Fruit fly (Drosophila melanogaster) whole organism, wandering third instar larva: ENCODE measurements around the gene Surf4.

ENCODE experiments used
- Abd-B ChIP-seq: fragments of >200 bp; optimal IDR thresholded peaks from 2 replicates; lab custom pipeline; 2017; ENCODE audit warnings: missing biosample characterization, missing genetic modification characterization
- CG32264 ChIP-seq: fragments of 200-800 bp; sonication (Bioruptor generic); optimal IDR thresholded peaks from 2 replicates; lab custom pipeline; 2016; ENCODE audit warnings: missing biosample characterization, missing genetic modification characterization
- CG9705 ChIP-seq: fragments of 200-800 bp; sonication (Bioruptor generic); optimal IDR thresholded peaks from 2 replicates; lab custom pipeline; 2018; ENCODE audit warnings: missing biosample characterization, mild to moderate bottlenecking, missing genetic modification characterization
- CrebA ChIP-seq: fragments of 200-800 bp; sonication (Bioruptor generic); optimal IDR thresholded peaks from 2 replicates; lab custom pipeline; 2016; ENCODE audit warnings: missing biosample characterization, mild to moderate bottlenecking, missing genetic modification characterization, borderline replicate concordance
- Dfd ChIP-seq: fragments of >200 bp; optimal IDR thresholded peaks from 2 replicates; lab custom pipeline; 2017; ENCODE audit warnings: missing biosample characterization, missing genetic modification characterization
- GATAd ChIP-seq: sonication (Bioruptor generic); optimal IDR thresholded peaks from 2 replicates; lab custom pipeline; 2016; ENCODE audit warnings: missing biosample characterization, missing genetic modification characterization
- HLH106 ChIP-seq: fragments of 200-800 bp; optimal IDR thresholded peaks from 3 replicates; lab custom pipeline; 2019; ENCODE audit warnings: missing biosample characterization, mild to moderate bottlenecking, missing genetic modification characterization, moderate library complexity
- Hr78 ChIP-seq: fragments of >200 bp; optimal IDR thresholded peaks from 2 replicates; lab custom pipeline; 2017; ENCODE audit warnings: missing biosample characterization, missing genetic modification characterization
- Hr83 ChIP-seq: fragments of 200-300 bp; sonication (Bioruptor generic); optimal IDR thresholded peaks from 2 replicates; lab custom pipeline; 2016; ENCODE audit warnings: missing biosample characterization, mild to moderate bottlenecking, missing genetic modification characterization, moderate library complexity; ENCODE audit not compliant: poor library complexity, severe bottlenecking
- Jra ChIP-seq: sonication (Bioruptor generic); optimal IDR thresholded peaks from 2 replicates; lab custom pipeline; 2016; ENCODE audit warnings: missing biosample characterization, missing genetic modification characterization
- Mio ChIP-seq: sonication (Bioruptor generic); optimal IDR thresholded peaks from 2 replicates; lab custom pipeline; 2016; ENCODE audit warnings: missing biosample characterization, missing genetic modification characterization
- Myc ChIP-seq: fragments of >200 bp; optimal IDR thresholded peaks from 2 replicates; lab custom pipeline; 2017
- OdsH ChIP-seq: fragments of 200-800 bp; sonication (Bioruptor generic); optimal IDR thresholded peaks from 2 replicates; lab custom pipeline; 2016; ENCODE audit warnings: missing biosample characterization, mild to moderate bottlenecking, missing genetic modification characterization
- Rel ChIP-seq, 2 experiments: fragments of 200-800 bp; sonication (Bioruptor generic) in 1 of 2; optimal IDR thresholded peaks; 2 replicates in 1 of 2; 3 replicates in 1 of 2; lab custom pipeline; 2016 to 2019; ENCODE audit warnings: mild to moderate bottlenecking in 2 of 2, missing biosample characterization in 2 of 2, missing genetic modification characterization in 2 of 2, moderate library complexity in 1 of 2
- Sp1 ChIP-seq: fragments of 200-800 bp; sonication (Bioruptor generic); optimal IDR thresholded peaks from 3 replicates; lab custom pipeline; 2019; ENCODE audit warnings: missing biosample characterization, mild to moderate bottlenecking, missing genetic modification characterization, moderate library complexity
- Vsx2 ChIP-seq: fragments of 200-300, 225-300 bp; sonication (Bioruptor generic); optimal IDR thresholded peaks from 2 replicates; lab custom pipeline; 2018; ENCODE audit warnings: missing biosample characterization, missing genetic modification characterization; ENCODE audit not compliant: partially characterized antibody
- br ChIP-seq: fragments of 200-800 bp; sonication (Bioruptor generic); optimal IDR thresholded peaks from 2 replicates; lab custom pipeline; 2016; ENCODE audit warnings: missing biosample characterization, missing genetic modification characterization
- brk ChIP-seq: fragments of 200-800 bp; sonication (Bioruptor generic); optimal IDR thresholded peaks from 2 replicates; lab custom pipeline; 2016; ENCODE audit warnings: missing biosample characterization, mild to moderate bottlenecking, missing genetic modification characterization
- dmrt93B ChIP-seq: fragments of 200-800 bp; sonication (Bioruptor generic); optimal IDR thresholded peaks from 2 replicates; lab custom pipeline; 2018; ENCODE audit warnings: missing biosample characterization, mild to moderate bottlenecking, missing genetic modification characterization
- dsf ChIP-seq: sonication (Bioruptor generic); optimal IDR thresholded peaks from 2 replicates; lab custom pipeline; 2016; ENCODE audit warnings: missing biosample characterization, missing genetic modification characterization, borderline replicate concordance
- ey ChIP-seq: fragments of 200-800 bp; sonication (Bioruptor generic); optimal IDR thresholded peaks from 2 replicates; lab custom pipeline; 2016; ENCODE audit warnings: missing biosample characterization, missing genetic modification characterization
- foxo ChIP-seq, 2 experiments: fragments of 200-800 bp; sonication (Bioruptor generic); optimal IDR thresholded peaks; 2 replicates in 1 of 2; 3 replicates in 1 of 2; lab custom pipeline; 2016 to 2017; ENCODE audit warnings: missing biosample characterization in 2 of 2, missing genetic modification characterization in 2 of 2
- h ChIP-seq: fragments of 200-800 bp; sonication (Bioruptor generic); optimal IDR thresholded peaks from 3 replicates; lab custom pipeline; 2016; ENCODE audit warnings: missing biosample characterization, mild to moderate bottlenecking, missing genetic modification characterization
- jim ChIP-seq: fragments of 175-275, 200-325 bp; sonication (Bioruptor generic); optimal IDR thresholded peaks from 2 replicates; lab custom pipeline; 2016; ENCODE audit warnings: missing biosample characterization, mild to moderate bottlenecking, missing genetic modification characterization
- lola ChIP-seq: fragments of >200 bp; optimal IDR thresholded peaks from 2 replicates; lab custom pipeline; 2017; ENCODE audit warnings: missing biosample characterization, missing genetic modification characterization
- pan ChIP-seq: fragments of >200 bp; optimal IDR thresholded peaks from 2 replicates; lab custom pipeline; 2017
- psq ChIP-seq: fragments of 200-800 bp; sonication (Bioruptor generic); optimal IDR thresholded peaks from 3 replicates; lab custom pipeline; 2017; ENCODE audit warnings: missing biosample characterization, mild to moderate bottlenecking, missing genetic modification characterization, moderate library complexity
- rgr ChIP-seq: fragments of 200-800 bp; sonication (Bioruptor generic); optimal IDR thresholded peaks from 3 replicates; lab custom pipeline; 2016; ENCODE audit warnings: missing biosample characterization, mild to moderate bottlenecking, missing genetic modification characterization
- sv ChIP-seq: fragments of 200-800 bp; sonication (Bioruptor generic); optimal IDR thresholded peaks from 3 replicates; lab custom pipeline; 2016; ENCODE audit warnings: missing biosample characterization, missing genetic modification characterization
- usp ChIP-seq: fragments of >200 bp; optimal IDR thresholded peaks from 2 replicates; lab custom pipeline; 2017; ENCODE audit warnings: missing biosample characterization, missing genetic modification characterization
- woc ChIP-seq: sonication (Bioruptor generic); optimal IDR thresholded peaks from 2 replicates; lab custom pipeline; 2016; ENCODE audit warnings: missing biosample characterization, mild to moderate bottlenecking, missing genetic modification characterization

The Surf4 gene

DNA sequence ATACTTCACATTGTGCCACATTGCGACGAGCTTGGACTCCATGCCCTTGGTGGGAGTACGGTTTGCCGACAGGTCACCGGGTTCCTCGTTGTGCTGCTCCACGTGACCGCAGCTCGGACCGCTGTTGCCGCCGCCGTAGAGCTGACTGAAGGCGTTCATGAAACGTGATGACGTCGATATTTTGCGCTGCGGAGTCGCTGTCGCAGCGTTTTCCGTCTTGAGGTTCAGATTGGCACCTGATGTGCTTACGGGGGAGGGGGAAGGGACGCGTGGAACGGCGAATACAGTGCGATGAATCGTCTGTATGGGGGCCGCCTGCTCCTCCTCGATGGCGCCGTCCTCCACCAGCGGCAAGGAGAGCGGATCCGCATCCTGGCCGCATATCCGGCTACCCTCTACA lies 10.2 kb upstream of the Surf4 start:
- TF ChIP-seq ey (GFP tag; lab: Kevin White, UChicago) (no peak), dsf (GFP tag; lab: Kevin White, UChicago) (no peak), Jra (no peak), h (GFP tag; lab: Kevin White, UChicago) (no peak), GATAd (no peak), sv (no peak), Mio (GFP tag; lab: Kevin White, UChicago) (no peak), dmrt93B (no peak)

DNA sequence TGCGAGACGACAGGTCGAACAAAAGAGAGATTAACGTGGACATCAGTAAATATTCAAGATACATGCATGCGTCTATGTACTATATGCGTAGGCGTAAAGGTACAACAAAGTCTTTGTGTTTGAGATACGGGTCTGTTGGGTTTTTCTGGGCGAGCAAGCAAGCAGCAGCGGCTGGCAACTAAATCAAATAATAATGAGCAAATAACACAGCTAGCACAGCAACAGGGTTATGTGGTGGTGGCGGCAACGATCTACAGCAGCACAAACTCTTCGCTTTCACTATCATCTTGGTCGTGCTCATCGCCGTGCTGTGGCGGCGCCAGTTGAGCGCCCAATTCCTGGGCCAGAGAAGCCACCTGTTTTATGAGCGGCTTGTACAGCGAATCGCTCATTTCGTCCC lies 8.0 kb upstream of the Surf4 start:
- no peak for TF ChIP-seq CrebA (GFP tag; lab: Kevin White, UChicago)
- TF ChIP-seq Mio (GFP tag; lab: Kevin White, UChicago), result no peak
- no peak for TF ChIP-seq Hr83
- no peak for TF ChIP-seq h (GFP tag; lab: Kevin White, UChicago)
- TF ChIP-seq Vsx2, result no peak
- TF ChIP-seq OdsH (GFP tag; lab: Kevin White, UChicago), result no peak
- TF ChIP-seq Myc (lab: Kevin White, UChicago), result no peak
- TF ChIP-seq brk (GFP tag; lab: Kevin White, UChicago), result no peak
- TF ChIP-seq usp, result no peak
- TF ChIP-seq Jra, result no peak
- no peak for TF ChIP-seq dsf (GFP tag; lab: Kevin White, UChicago)
- TF ChIP-seq Sp1 (GFP tag; lab: Kevin White, UChicago), result no peak
- TF ChIP-seq Dfd (GFP tag; lab: Kevin White, UChicago), result no peak
- no peak for TF ChIP-seq Hr78

DNA sequence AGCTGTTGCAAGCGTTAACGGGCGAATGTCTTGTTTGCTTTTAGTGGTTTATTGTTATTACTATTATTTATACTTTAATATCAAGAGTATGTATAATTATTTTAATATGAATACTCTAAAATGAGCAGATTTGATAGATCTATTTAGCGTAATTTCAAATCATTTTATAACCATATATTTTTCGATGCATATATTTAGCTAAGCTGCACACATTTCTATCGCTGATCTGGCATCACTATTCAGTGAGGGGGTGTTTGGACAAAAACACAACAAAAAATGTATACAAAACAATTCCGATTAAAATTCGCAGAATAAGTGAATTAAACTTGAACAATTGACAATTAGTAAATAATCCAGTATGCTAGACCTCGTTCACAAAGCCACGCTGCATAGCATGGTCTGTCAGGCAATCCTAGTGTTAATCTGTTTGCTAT lies 5.0 kb upstream of the Surf4 start, which contains the start of the genes Trs33 and Tmtc4:
TSS of gene Trs33 (minus strand) at position 3 of the 434 bp plus-strand sequence.
TSS of gene Tmtc4 (plus strand) at position 233 of the 434 bp plus-strand sequence.
- TF ChIP-seq Rel (GFP tag; optimal IDR thresholded peaks at IDR 0.05; lab: Kevin White, UChicago) (no peak), Rel (tag; optimal IDR thresholded peaks at IDR 0.05; lab: Kevin White, UChicago) (peak; percentile 51), foxo (GFP tag; optimal IDR thresholded peaks at IDR 0.05; lab: Kevin White, UChicago) (peak in 1 of 2 experiments; percentile 66), Hr78 (no peak), ey (GFP tag; lab: Kevin White, UChicago) (no peak), OdsH (GFP tag; lab: Kevin White, UChicago) (peak; percentile 11), CG9705 (peak; percentile 56), rgr (GFP tag; lab: Kevin White, UChicago) (peak; percentile 70), lola (GFP tag; lab: Kevin White, UChicago) (no peak), psq (GFP tag; lab: Kevin White, UChicago) (peak; percentile 51), Jra (no peak), Abd-B (no peak), dsf (GFP tag; lab: Kevin White, UChicago) (no peak), Hr83 (peak; percentile 23), h (GFP tag; lab: Kevin White, UChicago) (peak; percentile 49), HLH106 (peak; percentile 67), usp (no peak), woc (peak; percentile 71), pan (lab: Kevin White, UChicago) (no peak), Myc (lab: Kevin White, UChicago) (peak; percentile 87), CrebA (GFP tag; lab: Kevin White, UChicago) (no peak), Sp1 (GFP tag; lab: Kevin White, UChicago) (peak; percentile 29)

DNA sequence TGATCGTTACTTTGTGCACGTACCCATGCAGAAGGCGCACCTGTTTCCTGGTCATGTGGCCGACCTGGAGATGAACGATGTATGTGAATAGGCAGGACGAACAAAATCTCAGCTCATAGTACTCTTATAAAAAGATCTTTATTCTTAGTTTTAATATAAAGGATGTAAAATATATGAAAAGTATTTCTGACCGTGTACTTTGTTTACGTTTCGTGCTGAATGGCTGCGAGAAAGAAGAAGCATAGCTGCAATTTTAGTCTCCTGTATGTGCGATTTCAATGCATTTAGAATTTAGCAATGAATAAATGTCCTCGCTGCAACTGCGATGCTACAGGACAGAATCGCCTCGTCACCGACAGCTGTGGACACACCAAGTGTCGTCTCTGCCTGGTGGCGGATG lies 1.8 kb upstream of the Surf4 start, which contains the start of the genes CG42726 and CG42727:
TSS of gene CG42726 (plus strand) at position 227 of the 400 bp plus-strand sequence.
TSS of gene CG42727 (plus strand) at position 227 of the 400 bp plus-strand sequence.
- TF ChIP-seq CG32264 (GFP tag; lab: Kevin White, UChicago) (no peak), rgr (GFP tag; lab: Kevin White, UChicago) (peak; percentile 56), jim (no peak), Hr83 (no peak), br (GFP tag; lab: Kevin White, UChicago) (peak; percentile 45), pan (lab: Kevin White, UChicago) (no peak), foxo (GFP tag; optimal IDR thresholded peaks at IDR 0.05; lab: Kevin White, UChicago) (peak in 1 of 2 experiments; percentile 60), Sp1 (GFP tag; lab: Kevin White, UChicago) (peak; percentile 28), h (GFP tag; lab: Kevin White, UChicago) (peak; percentile 43), woc (peak; percentile 17), Hr78 (no peak), ey (GFP tag; lab: Kevin White, UChicago) (peak; percentile 27), sv (peak; percentile 14), Dfd (GFP tag; lab: Kevin White, UChicago) (no peak), OdsH (GFP tag; lab: Kevin White, UChicago) (peak; percentile 18), CG9705 (peak; percentile 16), HLH106 (peak; percentile 45)
